Worm (Caenorhabditis elegans) whole organism, L1 larva: ENCODE measurements around the gene samt-1.
A peak's percentile ranks its signal among the peaks of the same experiment; 100 is the strongest.

ENCODE experiments used
- C16A3.4 ChIP-seq: fragments of 150-350 bp; optimal IDR thresholded peaks from 2 replicates; lab custom pipeline; 2014; ENCODE audit warnings: missing biosample characterization, missing genetic modification characterization
- F16B12.6 ChIP-seq: fragments of 150-350 bp; optimal IDR thresholded peaks from 2 replicates; lab custom pipeline; 2014; ENCODE audit warnings: missing biosample characterization, missing genetic modification characterization
- Y116A8C.19 ChIP-seq: sonication (generic microtip); optimal IDR thresholded peaks from 2 replicates; lab custom pipeline; 2016; ENCODE audit warnings: missing compliant biosample characterization, missing genetic modification characterization, borderline replicate concordance
- alr-1 ChIP-seq: fragments of 200-800 bp; sonication (Bioruptor generic); optimal IDR thresholded peaks from 2 replicates; lab custom pipeline; 2018; ENCODE audit warnings: borderline replicate concordance, mild to moderate bottlenecking, missing genetic modification characterization, missing compliant biosample characterization
- aly-2 ChIP-seq: fragments of 150-350 bp; optimal IDR thresholded peaks from 2 replicates; lab custom pipeline; 2014; ENCODE audit warnings: missing biosample characterization, missing genetic modification characterization
- ceh-63 ChIP-seq: fragments of 200-800 bp; sonication (Bioruptor generic); optimal IDR thresholded peaks from 2 replicates; lab custom pipeline; 2018; ENCODE audit warnings: mild to moderate bottlenecking, missing genetic modification characterization, missing compliant biosample characterization
- ceh-8 ChIP-seq: fragments of 200-800 bp; sonication (Bioruptor generic); optimal IDR thresholded peaks from 2 replicates; lab custom pipeline; 2018; ENCODE audit warnings: mild to moderate bottlenecking, missing genetic modification characterization, moderate library complexity, missing compliant biosample characterization
- ceh-82 ChIP-seq, 3 experiments: fragments of 150-350 bp in 1 of 3; sonication (generic microtip) in 2 of 3; optimal IDR thresholded peaks; 2 replicates each; lab custom pipeline; 2014 to 2017; ENCODE audit warnings: missing biosample characterization in 3 of 3, missing genetic modification characterization in 3 of 3
- ceh-90 ChIP-seq: sonication (generic microtip); optimal IDR thresholded peaks from 2 replicates; lab custom pipeline; 2016; ENCODE audit warnings: missing genetic modification characterization, missing compliant biosample characterization
- dsc-1 ChIP-seq: sonication (generic microtip); optimal IDR thresholded peaks from 2 replicates; lab custom pipeline; 2016; ENCODE audit warnings: mild to moderate bottlenecking, missing genetic modification characterization, missing compliant biosample characterization
- efl-1 ChIP-seq, 4 experiments: fragments of 150-350 bp; optimal IDR thresholded peaks in 3 of 4; peaks in 1 of 4; 1 replicate in 1 of 4; 2 replicates in 3 of 4; lab custom pipeline; 2014; ENCODE audit warnings: missing biosample characterization in 2 of 4, missing genetic modification characterization in 2 of 4, missing genetic modification reagents in 2 of 4
- egl-13 ChIP-seq: sonication (generic microtip); optimal IDR thresholded peaks from 2 replicates; lab custom pipeline; 2016; ENCODE audit warnings: missing genotype, missing genetic modification reagents, missing genetic modification characterization, missing compliant biosample characterization
- egl-27 ChIP-seq, 2 experiments: fragments of 150-350 bp in 1 of 2; sonication (generic microtip); optimal IDR thresholded peaks; 3 replicates each; lab custom pipeline; 2017 to 2018; ENCODE audit warnings: missing biosample characterization in 2 of 2, missing genetic modification characterization in 2 of 2, missing genetic modification reagents in 2 of 2
- fkh-4 ChIP-seq: sonication (generic microtip); optimal IDR thresholded peaks from 2 replicates; lab custom pipeline; 2016; ENCODE audit warnings: missing compliant biosample characterization, missing genetic modification characterization, borderline replicate concordance
- fos-1 ChIP-seq: fragments of 150-350 bp; optimal IDR thresholded peaks from 2 replicates; lab custom pipeline; 2014; ENCODE audit warnings: missing biosample characterization, missing genetic modification characterization
- hpl-2 ChIP-seq: fragments of 150-350 bp; optimal IDR thresholded peaks from 2 replicates; lab custom pipeline; 2014; ENCODE audit warnings: missing biosample characterization, missing genetic modification reagents, missing genetic modification characterization
- jun-1 ChIP-seq: fragments of 150-350 bp; optimal IDR thresholded peaks from 2 replicates; lab custom pipeline; 2014; ENCODE audit warnings: missing biosample characterization, missing genetic modification reagents, missing genetic modification characterization
- lin-35 ChIP-seq, 2 experiments: fragments of 150-350 bp; optimal IDR thresholded peaks; 2 replicates each; lab custom pipeline; 2014; ENCODE audit warnings: missing biosample characterization in 2 of 2, missing genetic modification characterization in 2 of 2, missing genetic modification reagents in 2 of 2
- lir-3 ChIP-seq: sonication (generic microtip); optimal IDR thresholded peaks from 2 replicates; lab custom pipeline; 2016; ENCODE audit warnings: mild to moderate bottlenecking, missing genetic modification characterization, moderate library complexity, missing compliant biosample characterization; ENCODE audit not compliant: poor library complexity
- mep-1 ChIP-seq: fragments of 150-350 bp; optimal IDR thresholded peaks from 2 replicates; lab custom pipeline; 2014; ENCODE audit warnings: missing biosample characterization, missing genetic modification characterization
- nhr-237 ChIP-seq: fragments of 150-350 bp; optimal IDR thresholded peaks from 2 replicates; lab custom pipeline; 2014; ENCODE audit warnings: missing biosample characterization, missing genetic modification characterization
- nhr-28 ChIP-seq: fragments of 150-350 bp; optimal IDR thresholded peaks from 2 replicates; lab custom pipeline; 2014; ENCODE audit warnings: missing biosample characterization, missing genetic modification characterization
- nhr-76 ChIP-seq: sonication (generic microtip); optimal IDR thresholded peaks from 2 replicates; lab custom pipeline; 2017; ENCODE audit warnings: missing biosample characterization, missing genetic modification characterization
- nhr-84 ChIP-seq: sonication (generic microtip); optimal IDR thresholded peaks from 2 replicates; lab custom pipeline; 2017; ENCODE audit warnings: missing biosample characterization, missing genetic modification characterization
- nhr-85 ChIP-seq: sonication (generic microtip); peaks from one replicate; lab custom pipeline; 2016; ENCODE audit warnings: missing genetic modification characterization, inconsistent platforms, missing compliant biosample characterization
- pag-3 ChIP-seq: sonication (generic microtip); optimal IDR thresholded peaks from 2 replicates; lab custom pipeline; 2017; ENCODE audit warnings: missing genetic modification characterization, mild to moderate bottlenecking, missing compliant biosample characterization, antibody characterized with exemption, borderline replicate concordance; ENCODE audit not compliant: insufficient read depth
- pax-3 ChIP-seq: fragments of 200-800 bp; sonication (Bioruptor generic); optimal IDR thresholded peaks from 2 replicates; lab custom pipeline; 2018; ENCODE audit warnings: mild to moderate bottlenecking, missing genetic modification characterization, moderate library complexity, missing compliant biosample characterization
- pqm-1 ChIP-seq: sonication (generic microtip); optimal IDR thresholded peaks from 3 replicates; lab custom pipeline; 2017; ENCODE audit warnings: missing biosample characterization, missing genetic modification characterization
- rnt-1 ChIP-seq: sonication (generic microtip); optimal IDR thresholded peaks from 2 replicates; lab custom pipeline; 2016; ENCODE audit warnings: mild to moderate bottlenecking, missing genetic modification characterization, moderate library complexity, missing compliant biosample characterization
- skn-1 ChIP-seq: fragments of 150-350 bp; optimal IDR thresholded peaks from 2 replicates; lab custom pipeline; 2014; ENCODE audit warnings: missing biosample characterization, missing genetic modification characterization
- sptf-1 ChIP-seq: fragments of 150-350 bp; optimal IDR thresholded peaks from 2 replicates; lab custom pipeline; 2014; ENCODE audit warnings: missing biosample characterization, missing genetic modification characterization
- sup-37 ChIP-seq: fragments of 200-800 bp; sonication (Bioruptor generic); optimal IDR thresholded peaks from 2 replicates; lab custom pipeline; 2018; ENCODE audit warnings: mild to moderate bottlenecking, missing genetic modification characterization, missing compliant biosample characterization
- unc-130 ChIP-seq: fragments of 150-350 bp; optimal IDR thresholded peaks from 2 replicates; lab custom pipeline; 2017; ENCODE audit warnings: missing biosample characterization, missing genetic modification characterization, inconsistent platforms
- unc-30 ChIP-seq: sonication (generic microtip); optimal IDR thresholded peaks from 2 replicates; lab custom pipeline; 2017; ENCODE audit warnings: missing biosample characterization, missing genetic modification characterization
- unc-86 ChIP-seq: sonication (generic microtip); optimal IDR thresholded peaks from 2 replicates; lab custom pipeline; 2016; ENCODE audit warnings: missing genetic modification characterization, missing compliant biosample characterization
- unc-98 ChIP-seq: fragments of 200-800 bp; sonication (Bioruptor generic); IDR thresholded peaks from 2 replicates; pipeline ENCODE4 v1.3.6; 2022; ENCODE audit warnings: missing genetic modification characterization, missing compliant biosample characterization
- xbp-1 ChIP-seq: sonication (generic microtip); optimal IDR thresholded peaks from 2 replicates; lab custom pipeline; 2016; ENCODE audit warnings: missing genetic modification characterization, missing compliant biosample characterization
- zag-1 ChIP-seq: fragments of 150-350 bp; optimal IDR thresholded peaks from 2 replicates; lab custom pipeline; 2014; ENCODE audit warnings: missing biosample characterization, missing genetic modification characterization
- ztf-11 ChIP-seq, 2 experiments: sonication (generic microtip); optimal IDR thresholded peaks; 2 replicates each; lab custom pipeline; 2016 to 2017; ENCODE audit warnings: missing genetic modification characterization in 2 of 2, missing biosample characterization in 1 of 2, missing compliant biosample characterization in 1 of 2
- ztf-4 ChIP-seq: fragments of 150-350 bp; optimal IDR thresholded peaks from 2 replicates; lab custom pipeline; 2014; ENCODE audit warnings: missing biosample characterization, missing genetic modification characterization

The samt-1 gene

DNA sequence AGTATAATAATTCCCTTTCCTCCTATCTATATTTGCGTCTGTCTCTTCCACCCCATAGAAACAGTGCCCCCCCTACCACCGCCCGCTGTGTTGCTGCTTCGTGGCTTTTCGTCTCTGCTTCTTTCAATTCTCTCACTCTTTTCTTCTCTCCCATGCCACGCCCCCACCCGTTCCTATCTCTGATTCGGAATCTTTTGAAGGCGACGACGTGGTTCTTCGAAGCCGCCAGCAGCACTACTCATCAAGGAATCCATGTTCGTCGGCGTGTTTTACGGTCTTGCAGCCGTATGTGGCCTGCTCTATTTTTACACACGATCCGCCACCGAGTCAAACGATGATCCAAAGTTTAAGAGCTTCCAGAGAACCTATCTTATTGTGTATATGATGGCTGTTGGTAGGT, at the start of gene samt-1:
samt-1 (plus strand) TSS at position 176 of the 400 bp plus-strand sequence.
- no peak for TF ChIP-seq mep-1 (tag; lab: Kevin White, UChicago)

DNA sequence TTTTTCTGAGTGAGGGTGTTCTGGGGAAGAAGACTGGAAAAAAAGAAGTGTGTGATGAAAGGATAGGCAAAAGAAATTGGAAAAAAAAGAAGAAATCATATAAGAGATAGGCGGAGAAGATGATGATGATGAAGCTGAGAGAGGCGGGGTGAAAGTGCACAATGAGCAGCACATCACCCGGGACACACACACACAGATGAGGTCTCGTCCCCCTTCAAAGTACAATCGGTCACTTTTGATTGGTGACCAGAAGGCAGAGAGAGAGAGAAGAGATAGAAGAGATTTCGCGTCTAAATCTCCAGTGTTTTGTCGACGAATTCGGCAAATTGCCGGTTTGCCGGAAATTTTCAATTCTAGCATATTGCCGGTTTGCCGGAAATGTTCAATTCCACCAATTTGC, 45.9 kb upstream of the samt-1 start:
- TF ChIP-seq rnt-1 (tag; lab: Kevin White, UChicago) (peak; percentile 54), unc-130 (peak; percentile 5), ztf-11 (tag; optimal IDR thresholded peaks at IDR 0.05; lab: Kevin White, UChicago) (no peak), sup-37 (GFP tag; lab: Kevin White, UChicago) (no peak), nhr-76 (tag; lab: Kevin White, UChicago) (no peak), unc-98 (GFP tag; lab: Robert Waterston, UW) (no peak), lir-3 (tag; lab: Kevin White, UChicago) (no peak), ceh-90 (tag; lab: Kevin White, UChicago) (no peak), unc-30 (tag; lab: Kevin White, UChicago) (no peak), dsc-1 (tag; lab: Kevin White, UChicago) (peak; percentile 38), ztf-4 (tag; lab: Kevin White, UChicago) (no peak), C16A3.4 (no peak), sptf-1 (tag; lab: Kevin White, UChicago) (no peak)
- TF ChIP-seq, all 84 proteins: peak for 3

DNA sequence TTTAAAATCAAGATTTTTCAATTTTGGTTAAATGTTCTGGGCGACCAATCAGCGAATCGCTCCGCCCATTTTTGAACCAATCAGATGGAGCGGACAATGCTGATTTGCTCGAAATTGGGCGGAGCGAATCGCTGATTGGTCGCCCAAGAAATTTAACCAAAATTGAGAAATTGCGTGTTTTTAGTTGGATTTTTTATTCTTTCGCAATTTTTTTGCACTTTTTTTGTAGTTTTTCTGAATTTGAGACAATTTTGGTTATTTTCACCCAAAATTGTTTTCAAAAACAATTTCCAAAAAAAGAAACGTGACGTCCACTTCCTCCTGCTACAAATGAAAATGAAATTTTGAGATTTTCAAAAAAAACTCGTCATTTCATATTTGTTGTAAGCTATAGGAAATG, 44.5 kb upstream of the samt-1 start, which contains the start of gene dml-1:
dml-1 (plus strand) TSS at position 301 of the 400 bp plus-strand sequence.
- no peak for TF ChIP-seq skn-1 (tag; lab: Kevin White, UChicago)
- TF ChIP-seq aly-2: no peak
- no peak for TF ChIP-seq pqm-1 (tag; lab: Kevin White, UChicago)
- no peak for TF ChIP-seq fos-1 (tag; lab: Kevin White, UChicago)
- TF ChIP-seq nhr-84 (tag; lab: Kevin White, UChicago): no peak
- no peak for TF ChIP-seq nhr-28 (tag; lab: Kevin White, UChicago)
- no peak for TF ChIP-seq pag-3 (tag; lab: Kevin White, UChicago)
- TF ChIP-seq ceh-8: no peak
- TF ChIP-seq nhr-85 (tag; lab: Kevin White, UChicago): no peak
- no peak for TF ChIP-seq zag-1 (tag; lab: Kevin White, UChicago)
- no peak for TF ChIP-seq jun-1 (tag; lab: Kevin White, UChicago)
- no peak for TF ChIP-seq Y116A8C.19 (tag; lab: Kevin White, UChicago)
- TF ChIP-seq egl-27 (tag; optimal IDR thresholded peaks at IDR 0.05; lab: Kevin White, UChicago): no peak
- no peak for TF ChIP-seq dsc-1 (tag; lab: Kevin White, UChicago)
- TF ChIP-seq, all 84 proteins: peak for 0

DNA sequence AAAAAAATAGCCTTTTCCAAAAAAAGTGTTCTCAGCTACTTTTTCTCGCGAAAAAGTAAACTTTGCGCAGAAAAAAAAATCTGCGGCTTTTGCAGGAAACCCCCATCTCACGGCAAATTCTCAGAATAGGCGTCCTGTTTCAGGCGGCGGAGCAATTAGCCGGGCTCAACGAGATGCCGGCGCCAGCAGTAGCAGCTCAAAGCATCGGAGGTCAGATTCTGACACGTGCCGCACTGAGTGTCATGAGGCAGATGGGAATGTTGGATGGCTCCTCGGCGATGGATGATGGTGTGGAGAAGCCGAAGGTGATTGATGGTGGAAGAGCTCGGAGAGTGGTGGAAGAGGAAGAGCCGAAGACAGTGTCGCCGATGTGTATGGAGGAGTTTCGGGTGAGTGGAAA, 44.0 kb upstream of the samt-1 start:
- no peak for TF ChIP-seq lir-3 (tag; lab: Kevin White, UChicago)
- TF ChIP-seq unc-86: peak; percentile 10
- TF ChIP-seq, all 84 proteins: peak for 1

DNA sequence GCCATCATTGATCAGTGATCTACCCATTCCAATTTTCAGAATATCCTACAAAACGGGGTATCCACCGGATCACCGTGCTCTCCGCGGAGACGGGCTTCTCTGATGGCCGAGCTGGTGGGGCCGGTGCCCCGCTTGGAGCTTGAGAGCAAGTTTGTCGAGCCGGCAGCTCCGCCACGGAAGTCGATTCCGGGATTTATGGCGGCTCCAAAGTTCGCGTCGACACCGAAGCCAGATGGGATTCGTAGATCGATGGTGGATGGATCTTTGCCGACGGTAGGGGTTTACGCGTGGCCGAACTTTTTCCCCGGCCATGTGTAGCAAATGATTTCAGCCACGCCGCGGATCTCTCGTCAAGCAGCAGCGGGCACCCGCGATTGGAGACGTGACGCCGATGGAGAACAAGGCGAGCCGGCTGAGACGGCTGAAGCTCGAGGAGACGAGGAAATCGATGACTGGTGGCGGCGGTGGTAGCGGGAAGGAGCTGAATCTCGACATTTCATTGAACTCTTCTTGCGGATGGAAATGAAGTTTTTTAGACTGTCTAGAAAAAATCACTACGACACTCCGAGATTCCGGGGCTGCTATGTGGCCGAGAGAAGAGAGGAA, 42.6 kb upstream of the samt-1 start:
- TF ChIP-seq efl-1 (optimal IDR thresholded peaks at IDR 0.05; lab: Kevin White, UChicago) (no peak), efl-1 (GFP tag; optimal IDR thresholded peaks at IDR 0.05 in 1 of 2; lab: Kevin White, UChicago) (peak in 1 of 2 experiments; percentile 43), jun-1 (tag; lab: Kevin White, UChicago) (no peak)

DNA sequence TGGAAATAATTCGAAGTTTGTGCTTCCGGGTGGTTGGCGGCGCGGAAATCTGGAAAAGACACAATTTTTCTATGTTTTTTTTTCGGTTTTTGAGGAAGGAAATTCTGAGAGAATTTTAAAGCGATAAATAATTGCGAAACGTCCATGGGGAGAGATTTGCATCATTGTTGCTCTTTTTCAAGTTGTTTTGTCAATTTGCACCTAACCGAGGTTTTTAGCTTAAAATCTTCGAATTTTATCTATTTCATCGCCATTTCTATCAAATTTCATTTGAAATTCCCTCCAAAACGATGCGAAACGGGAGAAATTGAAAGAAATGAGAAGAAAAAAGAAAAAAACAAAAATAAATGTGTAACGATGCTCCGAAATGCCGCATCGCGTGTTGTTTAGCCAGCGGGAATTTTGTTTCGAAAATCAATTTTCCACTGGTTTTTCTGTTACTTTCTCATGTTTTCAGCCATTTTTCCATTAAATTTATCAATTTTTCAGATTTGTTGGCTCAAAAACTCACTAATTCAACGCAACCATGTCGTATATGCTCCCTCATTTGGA, 40.7 kb upstream of the samt-1 start, which contains the start of the genes nprt-1 and dib-1:
nprt-1 (minus strand) TSS at position 51 of the 552 bp plus-strand sequence.
dib-1 (plus strand) TSS at position 482 of the 552 bp plus-strand sequence.
- TF ChIP-seq mep-1 (tag; lab: Kevin White, UChicago) (peak; percentile 60), ceh-82 (tag; optimal IDR thresholded peaks at IDR 0.05; lab: Kevin White, UChicago) (peak; percentile 34 to 49 (median 43)), nhr-85 (tag; lab: Kevin White, UChicago) (peak; percentile 63), nhr-28 (tag; lab: Kevin White, UChicago) (no peak), lin-35 (GFP tag; optimal IDR thresholded peaks at IDR 0.05; lab: Kevin White, UChicago) (peak; percentile 93 to 96), hpl-2 (no peak), pax-3 (tag; lab: Kevin White, UChicago) (no peak), nhr-237 (tag; lab: Kevin White, UChicago) (peak; percentile 27), ceh-63 (GFP tag; lab: Kevin White, UChicago) (no peak), rnt-1 (tag; lab: Kevin White, UChicago) (peak; percentile 48), xbp-1 (tag; lab: Kevin White, UChicago) (peak; percentile 71), F16B12.6 (tag; lab: Kevin White, UChicago) (peak; percentile 42), aly-2 (no peak), alr-1 (tag; lab: Kevin White, UChicago) (no peak), ceh-90 (tag; lab: Kevin White, UChicago) (peak; percentile 8), egl-13 (no peak), fkh-4 (tag; lab: Kevin White, UChicago) (no peak)
